Fruit fly (Drosophila melanogaster) whole organism: ENCODE results near the gene Tailor.

Source experiments
- CG8478 ChIP-seq: fragments of >200 bp; optimal IDR thresholded peaks from 2 replicates; lab custom pipeline; 2018; ENCODE audit warnings: inconsistent platforms
- Dll ChIP-seq: fragments of >200 bp; optimal IDR thresholded peaks from 2 replicates; lab custom pipeline; 2017
- EcR ChIP-seq, 2 experiments: fragments of >200 bp; optimal IDR thresholded peaks; 2 replicates each; lab custom pipeline; 2017; ENCODE audit warnings: missing biosample characterization in 2 of 2, missing genetic modification characterization in 2 of 2, missing genetic modification reagents in 2 of 2
- pan ChIP-seq: fragments of >200 bp; optimal IDR thresholded peaks from 2 replicates; lab custom pipeline; 2017
- psq ChIP-seq: fragments of >200 bp; optimal IDR thresholded peaks from 2 replicates; lab custom pipeline; 2017
- usp ChIP-seq: fragments of >200 bp; optimal IDR thresholded peaks from 2 replicates; lab custom pipeline; 2017; ENCODE audit warnings: missing biosample characterization, missing genetic modification characterization, mixed read lengths

The Tailor gene

dm6 chr3R:7085983-7086376, at the start of gene Tailor:
Gene Tailor, minus strand, starts transcription at chr3R:7086083.
- no peak for TF ChIP-seq Dll (lab: Kevin White, UChicago)
- TF ChIP-seq usp (GFP tag; lab: Kevin White, UChicago): no peak

dm6 chr3R:7134715-7135505, 49.0 kb upstream of the Tailor start:
- TF ChIP-seq EcR (GFP tag; optimal IDR thresholded peaks at IDR 0.05; lab: Kevin White, UChicago): no peak
- TF ChIP-seq psq (lab: Kevin White, UChicago): no peak
- no peak for TF ChIP-seq pan
- no peak for TF ChIP-seq usp (GFP tag; lab: Kevin White, UChicago)
- TF ChIP-seq Dll (lab: Kevin White, UChicago): no peak
- no peak for TF ChIP-seq CG8478

- TF ChIP-seq pan: no peak
- TF ChIP-seq psq (lab: Kevin White, UChicago): no peak
- TF ChIP-seq usp (GFP tag; lab: Kevin White, UChicago): no peak
- no peak for TF ChIP-seq CG8478
- TF ChIP-seq Dll (lab: Kevin White, UChicago): no peak
- no peak for TF ChIP-seq EcR (GFP tag; optimal IDR thresholded peaks at IDR 0.05; lab: Kevin White, UChicago)
These were observed 45.4 kb upstream of the Tailor start, which contains the start of gene CG31493 for dm6 chr3R:7131260-7131659. Gene CG31493, plus strand, starts transcription at chr3R:7131560.

- TF ChIP-seq pan (no peak), Dll (lab: Kevin White, UChicago) (no peak), CG8478 (no peak), EcR (GFP tag; optimal IDR thresholded peaks at IDR 0.05; lab: Kevin White, UChicago) (no peak), usp (GFP tag; lab: Kevin White, UChicago) (no peak), psq (lab: Kevin White, UChicago) (no peak)
These were observed 44.9 kb upstream of the Tailor start for dm6 chr3R:7130827-7131226.

- no peak for TF ChIP-seq EcR (GFP tag; optimal IDR thresholded peaks at IDR 0.05; lab: Kevin White, UChicago)
- TF ChIP-seq usp (GFP tag; lab: Kevin White, UChicago): no peak
- TF ChIP-seq CG8478: no peak
- TF ChIP-seq Dll (lab: Kevin White, UChicago): no peak
- TF ChIP-seq pan: no peak
- no peak for TF ChIP-seq psq (lab: Kevin White, UChicago)
These were observed 43.6 kb upstream of the Tailor start, which contains the start of gene CG31248 for dm6 chr3R:7129280-7130069. Gene CG31248, plus strand, starts transcription at chr3R:7129320.

- no peak for TF ChIP-seq EcR (GFP tag; optimal IDR thresholded peaks at IDR 0.05; lab: Kevin White, UChicago)
- TF ChIP-seq psq (lab: Kevin White, UChicago): no peak
- TF ChIP-seq CG8478: no peak
- TF ChIP-seq Dll (lab: Kevin White, UChicago): no peak
- TF ChIP-seq pan: no peak
- TF ChIP-seq usp (GFP tag; lab: Kevin White, UChicago): no peak
These were observed 42.1 kb upstream of the Tailor start, which contains the start of gene CG10068 for dm6 chr3R:7127966-7128365. Gene CG10068, minus strand, starts transcription at chr3R:7128027.

- TF ChIP-seq CG8478 (no peak), psq (lab: Kevin White, UChicago) (no peak), pan (no peak), Dll (lab: Kevin White, UChicago) (no peak), EcR (GFP tag; optimal IDR thresholded peaks at IDR 0.05; lab: Kevin White, UChicago) (no peak), usp (GFP tag; lab: Kevin White, UChicago) (no peak)
These were observed 38.3 kb upstream of the Tailor start, which contains the start of the genes Alh and CG10098 for dm6 chr3R:7124109-7124639. Gene Alh, minus strand, starts transcription at chr3R:7124185. Gene CG10098, plus strand, starts transcription at chr3R:7124548.

dm6 chr3R:7123699-7124098, 37.8 kb upstream of the Tailor start:
- TF ChIP-seq psq (lab: Kevin White, UChicago) (no peak), usp (GFP tag; lab: Kevin White, UChicago) (no peak), CG8478 (peak; percentile 85), Dll (lab: Kevin White, UChicago) (no peak)

- TF ChIP-seq pan (no peak), psq (lab: Kevin White, UChicago) (no peak), EcR (GFP tag; optimal IDR thresholded peaks at IDR 0.05; lab: Kevin White, UChicago) (no peak)
These were observed 37.2 kb upstream of the Tailor start for dm6 chr3R:7123073-7123572.

dm6 chr3R:7122172-7123072, 36.5 kb upstream of the Tailor start:
- TF ChIP-seq psq (lab: Kevin White, UChicago): no peak
- TF ChIP-seq EcR (GFP tag; optimal IDR thresholded peaks at IDR 0.05; lab: Kevin White, UChicago): peak; percentile 57 to 74

- TF ChIP-seq EcR (GFP tag; optimal IDR thresholded peaks at IDR 0.05; lab: Kevin White, UChicago): no peak
- TF ChIP-seq pan: no peak
- TF ChIP-seq usp (GFP tag; lab: Kevin White, UChicago): no peak
- TF ChIP-seq psq (lab: Kevin White, UChicago): no peak
These were observed 31.7 kb upstream of the Tailor start, which contains the start of gene Mlp84B for dm6 chr3R:7117590-7117989. Gene Mlp84B, minus strand, starts transcription at chr3R:7117732.
